Worm (Caenorhabditis elegans): ENCODE measurements around the gene rfth-1.

rfth-1 gene

ce11 chrIV:4490148-4490652, 20.9 kb downstream of the rfth-1 start, which contains the start of gene ZK180.7:
ZK180.7 (plus strand) TSS chrIV:4490542.
- TF ChIP-seq egl-27 (tag; optimal IDR thresholded peaks at IDR 0.05) (no peak), ceh-63 (GFP tag; optimal IDR thresholded peaks at IDR 0.05) (peak; percentile 69), efl-1 (optimal IDR thresholded peaks at IDR 0.05) (no peak), efl-1 (GFP tag; optimal IDR thresholded peaks at IDR 0.05 in 1 of 2) (peak in 1 of 2 experiments; percentile 69), pax-3 (tag; optimal IDR thresholded peaks at IDR 0.05) (no peak)

DNA sequence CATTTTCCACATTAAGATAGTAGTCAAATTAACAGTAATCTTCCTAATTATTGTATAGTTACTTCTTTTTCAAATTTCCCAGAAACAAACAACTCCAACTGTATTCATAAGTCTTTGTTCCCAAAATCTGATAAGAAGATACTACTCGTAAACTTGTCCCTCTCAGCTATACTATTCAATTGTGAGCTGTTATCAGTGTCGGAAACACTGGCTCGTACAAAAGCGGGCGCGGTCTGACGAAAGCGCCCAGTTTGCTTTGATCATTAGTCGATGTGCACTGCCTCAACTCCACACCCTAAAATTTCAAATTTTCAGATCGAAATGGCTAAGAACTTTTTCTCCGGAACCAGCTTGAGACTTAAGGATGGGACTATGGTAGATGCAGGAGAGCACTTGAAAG, 24.4 kb downstream of the rfth-1 start, which contains the start of gene trx-3:
trx-3 (plus strand) TSS at position 291 of the 400 bp plus-strand sequence.
- TF ChIP-seq lin-35 (GFP tag; optimal IDR thresholded peaks at IDR 0.05): peak in 1 of 2 experiments; percentile 22
- TF ChIP-seq isw-1 (GFP tag; IDR thresholded peaks at IDR 0.05): no peak
- peak; percentile 77 for TF ChIP-seq elt-2 (tag; optimal IDR thresholded peaks at IDR 0.05)
- no peak for TF ChIP-seq efl-1 (optimal IDR thresholded peaks at IDR 0.05)
- peak in 1 of 2 experiments; percentile 67 for TF ChIP-seq efl-1 (GFP tag; optimal IDR thresholded peaks at IDR 0.05 in 1 of 2)
- TF ChIP-seq pqm-1 (tag; optimal IDR thresholded peaks at IDR 0.05): peak; percentile 48

DNA sequence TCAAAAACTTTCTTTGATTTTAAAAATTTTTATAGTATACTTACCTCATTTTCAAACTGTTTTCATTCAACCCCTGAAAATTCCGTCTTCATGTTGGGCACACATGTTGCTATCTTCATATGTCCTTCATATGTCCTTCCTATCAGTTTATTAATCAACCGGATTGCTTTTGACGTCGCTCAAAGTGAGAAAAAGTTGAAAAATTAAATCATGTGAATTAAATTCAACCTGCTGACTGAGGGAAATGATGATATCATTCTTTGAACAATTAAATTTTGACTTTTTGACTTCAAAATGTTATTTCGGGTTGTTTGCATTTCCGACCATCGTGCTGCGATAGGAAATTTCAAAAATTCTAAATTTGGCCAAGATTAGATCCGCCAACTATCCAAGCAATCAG, 26.6 kb downstream of the rfth-1 start:
- TF ChIP-seq lin-14 (GFP tag; optimal IDR thresholded peaks at IDR 0.05) (peak; percentile 34), elt-2 (tag; optimal IDR thresholded peaks at IDR 0.05) (peak; percentile 41), egl-13 (tag; optimal IDR thresholded peaks at IDR 0.05) (no peak), nhr-28 (tag; optimal IDR thresholded peaks at IDR 0.05) (no peak), unc-86 (tag; optimal IDR thresholded peaks at IDR 0.05) (no peak), ets-5 (GFP tag; IDR thresholded peaks at IDR 0.05) (no peak), jun-1 (tag; optimal IDR thresholded peaks at IDR 0.05) (no peak), nhr-19 (GFP tag; conservative IDR thresholded peaks at IDR 0.05) (peak; percentile 20; the same call in 1 of the 2 replicates), egl-27 (tag; optimal IDR thresholded peaks at IDR 0.05) (no peak), snpc-4 (tag; optimal IDR thresholded peaks at IDR 0.05) (no peak), isw-1 (GFP tag; IDR thresholded peaks at IDR 0.05) (no peak), nhr-237 (tag; optimal IDR thresholded peaks at IDR 0.05) (no peak), vab-15 (tag; optimal IDR thresholded peaks at IDR 0.05) (no peak), lin-35 (GFP tag; optimal IDR thresholded peaks at IDR 0.05) (peak in 1 of 2 experiments; percentile 42), swsn-7 (tag; optimal IDR thresholded peaks at IDR 0.05) (no peak), zip-4 (GFP tag; optimal IDR thresholded peaks at IDR 0.05) (no peak), nhr-11 (tag; optimal IDR thresholded peaks at IDR 0.05) (no peak), fkh-8 (tag; optimal IDR thresholded peaks at IDR 0.05) (no peak), nhr-84 (tag; optimal IDR thresholded peaks at IDR 0.05) (no peak), lsy-2 (tag; optimal IDR thresholded peaks at IDR 0.05) (no peak), tlp-1 (tag; optimal IDR thresholded peaks at IDR 0.05) (no peak), efl-1 (optimal IDR thresholded peaks at IDR 0.05) (no peak), efl-1 (GFP tag; optimal IDR thresholded peaks at IDR 0.05 in 1 of 2) (peak in 1 of 2 experiments; percentile 67), ztf-4 (tag; optimal IDR thresholded peaks at IDR 0.05) (no peak), elt-3 (tag; optimal IDR thresholded peaks at IDR 0.05) (no peak), ztf-11 (tag; optimal IDR thresholded peaks at IDR 0.05) (no peak), mdl-1 (tag; optimal IDR thresholded peaks at IDR 0.05) (no peak), zag-1 (tag; optimal IDR thresholded peaks at IDR 0.05) (no peak), ceh-63 (GFP tag; optimal IDR thresholded peaks at IDR 0.05) (no peak), nhr-71 (tag; optimal IDR thresholded peaks at IDR 0.05) (peak; percentile 35), irx-1 (tag; optimal IDR thresholded peaks at IDR 0.05) (no peak), nhr-85 (tag) (peak; percentile 47), snu-23 (GFP tag; optimal IDR thresholded peaks at IDR 0.05) (no peak), nhr-20 (tag; optimal IDR thresholded peaks at IDR 0.05) (peak; percentile 17), unc-30 (tag; optimal IDR thresholded peaks at IDR 0.05) (no peak), dpl-1 (GFP tag; optimal IDR thresholded peaks at IDR 0.05) (no peak), ceh-88 (GFP tag; IDR thresholded peaks at IDR 0.05) (no peak)

Measured in whole organism, L1 larva.